Worm (Caenorhabditis elegans): ENCODE data around the gene C45B2.6.

C45B2.6 gene

DNA sequence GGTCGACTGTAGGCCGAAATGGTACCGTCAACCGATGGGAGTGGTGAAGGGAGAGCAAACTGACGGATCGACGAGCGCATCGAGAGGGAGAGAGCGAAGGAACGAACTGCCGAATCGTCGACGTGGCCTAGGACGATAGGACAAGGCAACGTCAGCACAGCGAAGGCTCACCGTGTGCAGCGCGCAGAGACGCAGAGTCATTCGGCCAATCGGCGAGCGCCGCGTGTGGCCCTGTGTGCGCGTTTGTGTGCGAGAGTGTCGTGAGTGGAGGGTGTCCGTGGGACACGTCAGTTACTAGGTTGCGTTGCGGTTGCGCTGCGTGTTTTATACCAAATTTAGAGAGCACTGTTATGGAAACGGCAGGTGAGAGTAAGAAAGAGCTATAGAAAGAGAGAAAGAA lies 39.3 kb downstream of the C45B2.6 start, which contains the start of gene hsp-3 (continued):
- no peak for TF ChIP-seq ceh-90 (tag; optimal IDR thresholded peaks at IDR 0.05)
- TF ChIP-seq lin-14 (GFP tag; optimal IDR thresholded peaks at IDR 0.05) = peak; percentile 99
- peak; percentile 98 for TF ChIP-seq nhr-90 (tag; optimal IDR thresholded peaks at IDR 0.05; ENCODE audit: poor library complexity)
- TF ChIP-seq snu-23 (GFP tag; optimal IDR thresholded peaks at IDR 0.05) = peak; percentile 99
- TF ChIP-seq sup-37 (GFP tag; optimal IDR thresholded peaks at IDR 0.05) = peak; percentile 97
- peak; percentile 98 for TF ChIP-seq fkh-8 (tag; optimal IDR thresholded peaks at IDR 0.05)
- TF ChIP-seq ceh-82 (tag; optimal IDR thresholded peaks at IDR 0.05) = peak; percentile 94 to 97 (median 95)
- no peak for TF ChIP-seq aly-2 (tag; optimal IDR thresholded peaks at IDR 0.05)

DNA sequence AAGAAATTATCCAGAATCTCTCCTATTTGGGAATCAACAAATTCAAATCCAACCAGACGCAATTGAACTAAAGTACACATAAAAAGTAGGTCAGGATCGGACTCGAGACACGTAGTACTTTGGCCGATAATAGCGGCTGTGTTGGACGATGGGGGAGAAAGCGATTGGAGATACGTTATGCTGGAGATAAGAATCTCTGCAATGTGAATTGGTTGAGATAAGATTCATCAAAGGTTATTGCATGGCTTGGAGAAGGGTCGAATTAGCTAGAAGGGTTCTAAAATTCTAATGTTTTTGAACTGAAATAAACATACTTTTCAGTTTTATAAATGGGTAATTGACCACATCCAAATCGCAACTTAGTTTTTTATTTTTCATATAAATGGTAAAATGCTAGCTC lies 39.9 kb downstream of the C45B2.6 start:
- TF ChIP-seq nhr-85 (tag) (peak; percentile 69), alr-1 (tag; optimal IDR thresholded peaks at IDR 0.05; ENCODE audit: borderline replicate concordance) (no peak), rnt-1 (tag; optimal IDR thresholded peaks at IDR 0.05) (peak; percentile 29), hlh-17 (GFP tag; optimal IDR thresholded peaks at IDR 0.05; ENCODE audit: borderline replicate concordance) (no peak), egl-13 (tag; optimal IDR thresholded peaks at IDR 0.05) (no peak), sox-4 (tag; optimal IDR thresholded peaks at IDR 0.05) (no peak), blmp-1 (tag; optimal IDR thresholded peaks at IDR 0.05) (peak; percentile 72), sup-37 (GFP tag; optimal IDR thresholded peaks at IDR 0.05) (no peak), nhr-237 (tag; optimal IDR thresholded peaks at IDR 0.05) (no peak), tlp-1 (tag; optimal IDR thresholded peaks at IDR 0.05) (no peak), nhr-84 (tag; optimal IDR thresholded peaks at IDR 0.05) (no peak), elt-3 (tag; optimal IDR thresholded peaks at IDR 0.05) (peak in 1 of 6 experiments; percentile 21)

DNA sequence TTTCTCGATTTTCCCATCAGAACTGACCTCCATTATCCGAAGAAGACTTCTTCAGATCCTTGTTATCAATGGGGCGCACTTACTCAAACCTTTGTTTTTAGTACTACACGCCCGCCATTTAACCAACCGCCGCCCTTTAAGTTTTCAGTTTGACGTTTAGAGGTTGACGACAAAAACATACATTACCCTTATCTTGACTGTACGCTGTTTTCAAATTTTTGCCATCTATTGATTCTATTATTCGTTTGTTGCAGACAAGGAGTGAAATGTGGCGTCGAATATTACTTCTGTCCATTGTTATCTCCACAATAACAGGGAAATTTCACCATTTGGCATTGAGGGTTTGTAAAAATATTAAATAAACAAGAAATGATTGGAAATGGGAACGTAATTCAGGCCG lies 40.4 kb downstream of the C45B2.6 start, which contains the start of gene C15H9.5:
C15H9.5 (plus strand) TSS at position 255 of the 400 bp plus-strand sequence.
- peak in 1 of 2 experiments; percentile 28 for TF ChIP-seq lsy-2 (tag; optimal IDR thresholded peaks at IDR 0.05)
- TF ChIP-seq ces-1 (GFP tag; optimal IDR thresholded peaks at IDR 0.05) = no peak
- TF ChIP-seq mep-1 (tag; optimal IDR thresholded peaks at IDR 0.05) = peak; percentile 33
- peak; percentile 76 for TF ChIP-seq xbp-1 (tag; optimal IDR thresholded peaks at IDR 0.05)
- no peak for TF ChIP-seq tbx-2 (tag; optimal IDR thresholded peaks at IDR 0.05)

DNA sequence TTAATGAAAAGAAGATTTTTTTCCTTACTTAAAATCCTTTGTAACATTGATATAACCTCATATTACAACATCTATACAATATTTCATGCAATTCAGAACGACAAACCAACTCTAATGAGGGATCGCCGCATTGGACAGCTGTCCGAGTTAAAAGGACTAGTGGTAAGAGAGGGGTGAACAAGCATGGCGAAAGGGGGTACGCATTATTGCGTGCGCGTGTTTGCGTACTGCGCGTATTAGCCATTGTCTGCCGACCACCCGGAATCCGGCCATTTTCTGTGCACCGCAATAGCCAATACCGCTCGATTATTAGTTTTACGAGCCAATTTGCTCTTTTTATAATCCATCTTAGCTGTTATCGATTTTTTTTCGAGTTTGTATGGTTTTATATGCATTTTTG lies 44.9 kb downstream of the C45B2.6 start, which contains the start of gene C15H9.4:
C15H9.4 (plus strand) TSS at position 93 of the 400 bp plus-strand sequence.
- TF ChIP-seq lsy-2 (tag; optimal IDR thresholded peaks at IDR 0.05) = peak; percentile 19 to 46
- TF ChIP-seq ceh-63 (GFP tag; optimal IDR thresholded peaks at IDR 0.05) = no peak
- TF ChIP-seq fkh-8 (tag; optimal IDR thresholded peaks at IDR 0.05) = peak; percentile 44
- TF ChIP-seq nhr-19 (GFP tag; conservative IDR thresholded peaks at IDR 0.05) = peak; percentile 41; the same call in 1 of the 2 replicates
- no peak for TF ChIP-seq C34B4.2 (tag; optimal IDR thresholded peaks at IDR 0.05)
- peak; percentile 67 for TF ChIP-seq snu-23 (GFP tag; optimal IDR thresholded peaks at IDR 0.05)
- peak; percentile 54 for TF ChIP-seq tbx-2 (tag; optimal IDR thresholded peaks at IDR 0.05)
- TF ChIP-seq nhr-90 (tag; optimal IDR thresholded peaks at IDR 0.05; ENCODE audit: poor library complexity) = peak; percentile 30
- TF ChIP-seq ceh-8 (GFP tag; optimal IDR thresholded peaks at IDR 0.05) = no peak
- TF ChIP-seq nhr-12 (tag; optimal IDR thresholded peaks at IDR 0.05) = no peak
- TF ChIP-seq dsc-1 (tag; optimal IDR thresholded peaks at IDR 0.05) = peak; percentile 46
- no peak for TF ChIP-seq fos-1 (tag; optimal IDR thresholded peaks at IDR 0.05)
- TF ChIP-seq ceh-82 (tag; optimal IDR thresholded peaks at IDR 0.05) = peak; percentile 30 to 58 (median 51)
- TF ChIP-seq efl-1 (optimal IDR thresholded peaks at IDR 0.05) = peak; percentile 23 to 28
- TF ChIP-seq efl-1 (GFP tag; optimal IDR thresholded peaks at IDR 0.05 in 1 of 2) = peak in 1 of 2 experiments; percentile 60
- TF ChIP-seq swsn-7 (tag; optimal IDR thresholded peaks at IDR 0.05) = peak; percentile 62
- peak; percentile 54 for TF ChIP-seq nhr-85 (tag)
- peak; percentile 18 to 24 for TF ChIP-seq lin-35 (GFP tag; optimal IDR thresholded peaks at IDR 0.05)
- TF ChIP-seq nhr-76 (tag; optimal IDR thresholded peaks at IDR 0.05) = no peak
- TF ChIP-seq unc-130 (tag; optimal IDR thresholded peaks at IDR 0.05) = peak; percentile 44
- TF ChIP-seq egl-13 (tag; optimal IDR thresholded peaks at IDR 0.05) = peak; percentile 58
- peak; percentile 61 for TF ChIP-seq nhr-47 (tag; optimal IDR thresholded peaks at IDR 0.05)
- peak; percentile 69 for TF ChIP-seq nhr-71 (tag; optimal IDR thresholded peaks at IDR 0.05)
- TF ChIP-seq isw-1 (GFP tag; IDR thresholded peaks at IDR 0.05) = peak; percentile 29; the same call in 1 of the 2 replicates
- no peak for TF ChIP-seq aly-2 (tag; optimal IDR thresholded peaks at IDR 0.05)
- TF ChIP-seq skn-1 (tag; optimal IDR thresholded peaks at IDR 0.05) = peak; percentile 21
- peak; percentile 75 for TF ChIP-seq rnt-1 (tag; optimal IDR thresholded peaks at IDR 0.05)
- peak; percentile 78 for TF ChIP-seq lin-14 (GFP tag; optimal IDR thresholded peaks at IDR 0.05)
- TF ChIP-seq mdl-1 (tag; optimal IDR thresholded peaks at IDR 0.05) = peak in 1 of 2 experiments; percentile 39
- peak; percentile 26 for TF ChIP-seq vab-15 (tag; optimal IDR thresholded peaks at IDR 0.05)
- peak; percentile 30 for TF ChIP-seq sox-4 (tag; optimal IDR thresholded peaks at IDR 0.05)
- no peak for TF ChIP-seq C16A3.4 (tag; optimal IDR thresholded peaks at IDR 0.05)
- peak; percentile 21 for TF ChIP-seq mep-1 (tag; optimal IDR thresholded peaks at IDR 0.05)
- no peak for TF ChIP-seq nhr-84 (tag; optimal IDR thresholded peaks at IDR 0.05)
- TF ChIP-seq F16B12.6 (tag; optimal IDR thresholded peaks at IDR 0.05) = peak; percentile 92

Measured in whole organism, L1 larva.